Fruit fly (Drosophila melanogaster): ENCODE results near the gene CG12375.

The CG12375 gene

dm6 chr2L:8097461-8097860, 29.2 kb downstream of the CG12375 start (continued):
- TF ChIP-seq abd-A (tag; optimal IDR thresholded peaks at IDR 0.05), result peak; percentile 76
- no peak for TF ChIP-seq unc-4 (GFP tag; IDR thresholded peaks at IDR 0.05; ENCODE audit: partially characterized antibody)
- no peak for TF ChIP-seq Neu2 (GFP tag; optimal IDR thresholded peaks at IDR 0.05; ENCODE audit: borderline replicate concordance)
- peak; percentile 12 for TF ChIP-seq CG13775 (GFP tag; optimal IDR thresholded peaks at IDR 0.05)
- TF ChIP-seq nom (GFP tag; optimal IDR thresholded peaks at IDR 0.05), result peak; percentile 3
- TF ChIP-seq Rfx (GFP tag; IDR thresholded peaks at IDR 0.05), result peak; percentile 47; the same call in 1 of the 2 replicates
- TF ChIP-seq nerfin-1 (tag; optimal IDR thresholded peaks at IDR 0.05), result no peak
- TF ChIP-seq CG8089 (GFP tag; optimal IDR thresholded peaks at IDR 0.05), result no peak
- no peak for TF ChIP-seq CG3847 (GFP tag; IDR thresholded peaks at IDR 0.05)
- no peak for TF ChIP-seq CG33213 (GFP tag; optimal IDR thresholded peaks at IDR 0.05)
- TF ChIP-seq esg (GFP tag; conservative IDR thresholded peaks at IDR 0.05), result no peak
- no peak for TF ChIP-seq al (GFP tag; IDR thresholded peaks at IDR 0.05)
- peak; percentile 46 for TF ChIP-seq CG13894 (tag; optimal IDR thresholded peaks at IDR 0.05)
- TF ChIP-seq crc (GFP tag; optimal IDR thresholded peaks at IDR 0.05), result no peak
- no peak for TF ChIP-seq zen (tag; optimal IDR thresholded peaks at IDR 0.05)
- peak; percentile 58 for TF ChIP-seq unpg (GFP tag; optimal IDR thresholded peaks at IDR 0.05)
- TF ChIP-seq caup (GFP tag; optimal IDR thresholded peaks at IDR 0.05; ENCODE audit: severe bottlenecking), result peak; percentile 84
- TF ChIP-seq CG6765 (GFP tag; optimal IDR thresholded peaks at IDR 0.05), result peak; percentile 76
- no peak for TF ChIP-seq pita (GFP tag; optimal IDR thresholded peaks at IDR 0.05)
- TF ChIP-seq cad (GFP tag; optimal IDR thresholded peaks at IDR 0.05), result no peak
- peak; percentile 53; the same call in 1 of the 2 replicates for TF ChIP-seq Awh (GFP tag; IDR thresholded peaks at IDR 0.05)
- TF ChIP-seq tna (GFP tag; IDR thresholded peaks at IDR 0.05; ENCODE audit: partially characterized antibody), result no peak
- peak; percentile 56 for TF ChIP-seq CG17359 (tag; optimal IDR thresholded peaks at IDR 0.05)
- TF ChIP-seq peb (GFP tag; IDR thresholded peaks at IDR 0.05), result no peak
- no peak for TF ChIP-seq slbo (GFP tag; IDR thresholded peaks at IDR 0.05)
- TF ChIP-seq pros (GFP tag; optimal IDR thresholded peaks at IDR 0.05), result no peak
- no peak for TF ChIP-seq D (optimal IDR thresholded peaks at IDR 0.05)
- peak; percentile 28 for TF ChIP-seq D (GFP tag; optimal IDR thresholded peaks at IDR 0.05)
- no peak for TF ChIP-seq CG9876 (GFP tag; optimal IDR thresholded peaks at IDR 0.05)
- peak; percentile 61 for TF ChIP-seq CG3407 (GFP tag; optimal IDR thresholded peaks at IDR 0.05)
- TF ChIP-seq CG17361 (GFP tag; IDR thresholded peaks at IDR 0.05), result 0 out of 3 replicates have a peak, but pooled peaks have one; percentile 37
- no peak for TF ChIP-seq Opbp (GFP tag; IDR thresholded peaks at IDR 0.05; ENCODE audit: partially characterized antibody)
- no peak for TF ChIP-seq CG8765 (GFP tag; IDR thresholded peaks at IDR 0.05)
- no peak for TF ChIP-seq klu (GFP tag; IDR thresholded peaks at IDR 0.05)
- no peak for TF ChIP-seq Hsf (GFP tag; optimal IDR thresholded peaks at IDR 0.05)
- no peak for TF ChIP-seq Chrac-16 (GFP tag; optimal IDR thresholded peaks at IDR 0.05)
- no peak for TF ChIP-seq ato (GFP tag; IDR thresholded peaks at IDR 0.05; ENCODE audit: partially characterized antibody)
- peak; percentile 37 for TF ChIP-seq CG11504 (tag; optimal IDR thresholded peaks at IDR 0.05)
- peak; percentile 55 for TF ChIP-seq salm (tag; optimal IDR thresholded peaks at IDR 0.05)
- no peak for TF ChIP-seq ftz-f1 (GFP tag; optimal IDR thresholded peaks at IDR 0.05)
- no peak for TF ChIP-seq tx (GFP tag; optimal IDR thresholded peaks at IDR 0.05)
- no peak for TF ChIP-seq zfh1 (GFP tag; IDR thresholded peaks at IDR 0.05)
- peak; percentile 43 for TF ChIP-seq Blimp-1 (GFP tag; optimal IDR thresholded peaks at IDR 0.05)
- no peak for TF ChIP-seq CG15073 (GFP tag; optimal IDR thresholded peaks at IDR 0.05)
- no peak for TF ChIP-seq Dref (GFP tag; IDR thresholded peaks at IDR 0.05)
- no peak for TF ChIP-seq CG17802 (tag; optimal IDR thresholded peaks at IDR 0.05)
- TF ChIP-seq CG7372 (GFP tag; IDR thresholded peaks at IDR 0.05), result no peak
- peak; percentile 42 for TF ChIP-seq CG7556 (GFP tag; optimal IDR thresholded peaks at IDR 0.05)
- no peak for TF ChIP-seq Kr (GFP tag; optimal IDR thresholded peaks at IDR 0.05)
- peak; percentile 82 for TF ChIP-seq BtbVII (GFP tag; optimal IDR thresholded peaks at IDR 0.05)
- peak; percentile 17 for TF ChIP-seq CG8359 (GFP tag; optimal IDR thresholded peaks at IDR 0.05; ENCODE audit: borderline replicate concordance)
